Worm (Caenorhabditis elegans) whole organism, early embryonic: ENCODE data around the gene nhr-95.

Source experiments
- B0310.2 ChIP-seq: sonication (generic microtip); optimal IDR thresholded peaks from 2 replicates; lab custom pipeline; 2016; ENCODE audit warnings: mild to moderate bottlenecking, missing genetic modification characterization, missing compliant biosample characterization
- aly-1 ChIP-seq: sonication (generic microtip); optimal IDR thresholded peaks from 2 replicates; lab custom pipeline; 2016; ENCODE audit warnings: missing genetic modification characterization, missing compliant biosample characterization
- ama-1 ChIP-seq: fragments of 150-350 bp; optimal IDR thresholded peaks from 2 replicates; lab custom pipeline; 2014
- ceh-36 ChIP-seq: sonication (generic microtip); optimal IDR thresholded peaks from 2 replicates; lab custom pipeline; 2016; ENCODE audit warnings: missing genetic modification characterization, inconsistent platforms, missing compliant biosample characterization
- hmbx-1 ChIP-seq: sonication (generic microtip); optimal IDR thresholded peaks from 2 replicates; lab custom pipeline; 2016; ENCODE audit warnings: mild to moderate bottlenecking, missing genetic modification characterization, missing compliant biosample characterization
- sea-1 ChIP-seq: fragments of 200-800 bp; sonication (Bioruptor generic); conservative IDR thresholded peaks from 2 replicates; pipeline ENCODE4 v1.3.6; 2022; ENCODE audit warnings: missing genetic modification characterization, missing compliant biosample characterization
- tra-4 ChIP-seq: sonication (generic microtip); optimal IDR thresholded peaks from 2 replicates; lab custom pipeline; 2017; ENCODE audit warnings: missing genetic modification characterization, missing compliant biosample characterization

ce11 chrV:19087426-19087825, 5.0 kb upstream of the nhr-95 start, which contains the start of gene nhr-145:
- no peak for TF ChIP-seq hmbx-1 (tag; lab: Kevin White, UChicago)
- TF ChIP-seq ama-1 (lab: Kevin White, UChicago), result no peak
- no peak for TF ChIP-seq tra-4 (tag; lab: Kevin White, UChicago)
- TF ChIP-seq B0310.2, result no peak
- TF ChIP-seq aly-1 (tag; lab: Kevin White, UChicago), result no peak
- no peak for TF ChIP-seq ceh-36 (tag; lab: Kevin White, UChicago)
- TF ChIP-seq sea-1 (GFP tag; lab: Robert Waterston, UW), result no peak
